Worm (Caenorhabditis elegans) whole organism, young adult: ENCODE data around the gene W02A2.5.

Source experiments
- B0035.1 ChIP-seq: sonication (generic microtip); optimal IDR thresholded peaks from 2 replicates; lab custom pipeline; 2016; ENCODE audit warnings: missing genetic modification characterization, mild to moderate bottlenecking, missing compliant biosample characterization, missing genotype, missing genetic modification reagents
- B0261.1 ChIP-seq: sonication (generic microtip); optimal IDR thresholded peaks from 2 replicates; lab custom pipeline; 2016; ENCODE audit warnings: mild to moderate bottlenecking, missing genetic modification characterization, moderate library complexity, missing compliant biosample characterization
- B0336.3 ChIP-seq: fragments of 200-800 bp; sonication (Bioruptor generic); IDR thresholded peaks from 2 replicates; pipeline ENCODE4 v1.3.6; 2022; ENCODE audit warnings: missing genetic modification characterization, missing compliant biosample characterization
- C06A6.2 ChIP-seq: fragments of 200-800 bp; sonication (Bioruptor generic); conservative IDR thresholded peaks from 2 replicates; pipeline ENCODE4 v1.3.6; 2022; ENCODE audit warnings: missing genetic modification characterization, missing compliant biosample characterization
- D2030.7 ChIP-seq: fragments of 200-800 bp; sonication (Bioruptor generic); IDR thresholded peaks from 2 replicates; pipeline ENCODE4 v1.3.6; 2022; ENCODE audit warnings: missing genetic modification reagents, missing genetic modification characterization, missing compliant biosample characterization
- F10E7.11 ChIP-seq: sonication (generic microtip); optimal IDR thresholded peaks from 2 replicates; lab custom pipeline; 2017; ENCODE audit warnings: mild to moderate bottlenecking, missing genetic modification characterization, moderate library complexity, missing compliant biosample characterization
- F23B12.7 ChIP-seq: sonication (generic microtip); optimal IDR thresholded peaks from 2 replicates; lab custom pipeline; 2017; ENCODE audit warnings: missing genetic modification characterization, mild to moderate bottlenecking, missing compliant biosample characterization, antibody characterized with exemption, moderate library complexity; ENCODE audit not compliant: insufficient read depth
- F33H1.4 ChIP-seq: fragments of 200-800 bp; sonication (Bioruptor generic); IDR thresholded peaks from 2 replicates; pipeline ENCODE4 v1.3.6; 2022; ENCODE audit warnings: missing genetic modification reagents, missing genetic modification characterization, missing compliant biosample characterization
- F39B2.1 ChIP-seq: fragments of 200-800 bp; sonication (Bioruptor generic); IDR thresholded peaks from 2 replicates; pipeline ENCODE4 v1.3.6; 2022; ENCODE audit warnings: missing genetic modification reagents, missing genetic modification characterization, missing compliant biosample characterization
- K11D2.4 ChIP-seq: fragments of 200-800 bp; sonication (Bioruptor generic); IDR thresholded peaks from 2 replicates; pipeline ENCODE4 v1.3.6; 2022; ENCODE audit warnings: missing genetic modification reagents, missing genetic modification characterization, missing compliant biosample characterization
- Y53F4B.3 ChIP-seq: fragments of 200-800 bp; sonication (Bioruptor generic); IDR thresholded peaks from 2 replicates; pipeline ENCODE4 v1.3.6; 2022; ENCODE audit warnings: missing genetic modification reagents, missing genetic modification characterization, missing compliant biosample characterization
- Y53G8AR.9 ChIP-seq: fragments of 200-800 bp; sonication (Bioruptor generic); conservative IDR thresholded peaks from 2 replicates; pipeline ENCODE4 v1.3.6; 2022; ENCODE audit warnings: missing genetic modification reagents, missing genetic modification characterization, missing compliant biosample characterization
- Y95B8A.8 ChIP-seq: fragments of 200-800 bp; sonication (Bioruptor generic); IDR thresholded peaks from 2 replicates; pipeline ENCODE4 v1.3.6; 2022; ENCODE audit warnings: missing genetic modification reagents, missing genetic modification characterization, missing compliant biosample characterization
- akir-1 ChIP-seq: fragments of 200-800 bp; sonication (Bioruptor generic); optimal IDR thresholded peaks from 2 replicates; lab custom pipeline; 2018; ENCODE audit warnings: mild to moderate bottlenecking, missing genetic modification characterization, moderate library complexity, missing compliant biosample characterization
- ama-1 ChIP-seq, 3 experiments: fragments of 150-350 bp in 1 of 3; sonication (generic microtip) in 2 of 3; optimal IDR thresholded peaks; 2 replicates each; lab custom pipeline; 2014 to 2018; ENCODE audit warnings: missing biosample characterization in 2 of 3, missing genetic modification characterization in 2 of 3, missing genetic modification reagents in 2 of 3
- attf-6 ChIP-seq: fragments of 200-800 bp; sonication (Bioruptor generic); IDR thresholded peaks from 2 replicates; pipeline ENCODE4 v1.3.6; 2022; ENCODE audit warnings: missing genetic modification reagents, missing genetic modification characterization, missing compliant biosample characterization
- bed-1 ChIP-seq: fragments of 200-800 bp; sonication (Bioruptor generic); IDR thresholded peaks from 2 replicates; pipeline ENCODE4 v1.3.6; 2022; ENCODE audit warnings: missing genetic modification reagents, missing genetic modification characterization, missing compliant biosample characterization
- ccch-3 ChIP-seq: fragments of 200-800 bp; sonication (Bioruptor generic); optimal IDR thresholded peaks from 2 replicates; lab custom pipeline; 2018; ENCODE audit warnings: mild to moderate bottlenecking, missing genetic modification characterization, missing compliant biosample characterization
- cebp-2 ChIP-seq: fragments of 200-800 bp; sonication (Bioruptor generic); IDR thresholded peaks from 2 replicates; pipeline ENCODE4 v1.3.6; 2022; ENCODE audit warnings: missing genetic modification characterization, missing compliant biosample characterization
- ceh-40 ChIP-seq: fragments of 200-800 bp; sonication (Bioruptor generic); IDR thresholded peaks from 2 replicates; pipeline ENCODE4 v1.3.6; 2022; ENCODE audit warnings: missing genetic modification characterization, missing compliant biosample characterization
- ceh-58 ChIP-seq: fragments of 200-800 bp; sonication (Bioruptor generic); IDR thresholded peaks from 2 replicates; pipeline ENCODE4 v1.3.6; 2022; ENCODE audit warnings: missing genetic modification characterization, missing compliant biosample characterization
- chd-7 ChIP-seq: sonication (generic microtip); optimal IDR thresholded peaks from 2 replicates; lab custom pipeline; 2016; ENCODE audit warnings: mild to moderate bottlenecking, missing genetic modification characterization, moderate library complexity, missing compliant biosample characterization
- die-1 ChIP-seq: sonication (generic microtip); optimal IDR thresholded peaks from 2 replicates; lab custom pipeline; 2016; ENCODE audit warnings: missing genotype, mild to moderate bottlenecking, missing genetic modification characterization, missing compliant biosample characterization
- dpff-1 ChIP-seq: sonication (generic microtip); optimal IDR thresholded peaks from 2 replicates; lab custom pipeline; 2017; ENCODE audit warnings: mild to moderate bottlenecking, missing genetic modification characterization, missing compliant biosample characterization
- egl-44 ChIP-seq: fragments of 200-800 bp; sonication (Bioruptor generic); IDR thresholded peaks from 2 replicates; pipeline ENCODE4 v1.3.6; 2022; ENCODE audit warnings: missing genetic modification reagents, missing genetic modification characterization, missing compliant biosample characterization
- egrh-3 ChIP-seq: fragments of 200-800 bp; sonication (Bioruptor generic); IDR thresholded peaks from 2 replicates; pipeline ENCODE4 v1.3.6; 2022; ENCODE audit warnings: missing genetic modification reagents, missing genetic modification characterization, missing compliant biosample characterization
- gei-17 ChIP-seq: fragments of 200-800 bp; sonication (Bioruptor generic); optimal IDR thresholded peaks from 2 replicates; lab custom pipeline; 2018; ENCODE audit warnings: mild to moderate bottlenecking, missing genetic modification characterization, missing compliant biosample characterization
- hlh-12 ChIP-seq: sonication (generic microtip); optimal IDR thresholded peaks from 2 replicates; lab custom pipeline; 2016; ENCODE audit warnings: missing genetic modification characterization, missing compliant biosample characterization
- hlh-26 ChIP-seq: fragments of 200-800 bp; sonication (Bioruptor generic); conservative IDR thresholded peaks from 2 replicates; pipeline ENCODE4 v1.3.6; 2022; ENCODE audit warnings: missing genetic modification reagents, missing genetic modification characterization, missing compliant biosample characterization
- hrde-1 ChIP-seq: sonication (generic microtip); optimal IDR thresholded peaks from 2 replicates; lab custom pipeline; 2016; ENCODE audit warnings: missing genetic modification characterization, mild to moderate bottlenecking, missing compliant biosample characterization, moderate library complexity, missing genotype, missing genetic modification reagents, borderline replicate concordance
- lag-1 ChIP-seq: fragments of 200-800 bp; sonication (Bioruptor generic); IDR thresholded peaks from 2 replicates; pipeline ENCODE4 v1.3.6; 2022; ENCODE audit warnings: missing genetic modification reagents, missing genetic modification characterization, missing compliant biosample characterization
- madf-10 ChIP-seq: sonication (generic microtip); optimal IDR thresholded peaks from 2 replicates; lab custom pipeline; 2016; ENCODE audit warnings: mild to moderate bottlenecking, missing genetic modification characterization, missing compliant biosample characterization
- madf-6 ChIP-seq: fragments of 200-800 bp; sonication (Bioruptor generic); IDR thresholded peaks from 2 replicates; pipeline ENCODE4 v1.3.6; 2022; ENCODE audit warnings: missing genetic modification reagents, missing genetic modification characterization, missing compliant biosample characterization
- mcd-1 ChIP-seq: fragments of 200-800 bp; sonication (Bioruptor generic); IDR thresholded peaks from 2 replicates; pipeline ENCODE4 v1.3.6; 2022; ENCODE audit warnings: missing genetic modification reagents, missing genetic modification characterization, missing compliant biosample characterization
- nfya-2 ChIP-seq: fragments of 200-800 bp; sonication (Bioruptor generic); IDR thresholded peaks from 2 replicates; pipeline ENCODE4 v1.3.6; 2022; ENCODE audit warnings: missing genetic modification reagents, missing genetic modification characterization, missing compliant biosample characterization
- nfyb-1 ChIP-seq: fragments of 200-800 bp; sonication (Bioruptor generic); IDR thresholded peaks from 2 replicates; pipeline ENCODE4 v1.3.6; 2022; ENCODE audit warnings: missing genetic modification reagents, missing genetic modification characterization, missing compliant biosample characterization
- nhr-179 ChIP-seq: sonication (generic microtip); optimal IDR thresholded peaks from 2 replicates; lab custom pipeline; 2016; ENCODE audit warnings: mild to moderate bottlenecking, missing genetic modification characterization, missing compliant biosample characterization
- nhr-80 ChIP-seq: sonication (generic microtip); optimal IDR thresholded peaks from 2 replicates; lab custom pipeline; 2016; ENCODE audit warnings: missing genetic modification characterization, missing compliant biosample characterization
- nhr-90 ChIP-seq: sonication (generic microtip); optimal IDR thresholded peaks from 2 replicates; lab custom pipeline; 2016; ENCODE audit warnings: missing genotype, mild to moderate bottlenecking, missing genetic modification characterization, missing compliant biosample characterization
- rcor-1 ChIP-seq: fragments of 200-800 bp; sonication (Bioruptor generic); IDR thresholded peaks from 2 replicates; pipeline ENCODE4 v1.3.6; 2022; ENCODE audit warnings: missing genetic modification reagents, missing genetic modification characterization, missing compliant biosample characterization
- rec-8 ChIP-seq, 2 experiments: sonication (generic microtip); optimal IDR thresholded peaks; 2 replicates each; lab custom pipeline; 2016; ENCODE audit warnings: mild to moderate bottlenecking in 2 of 2, missing genetic modification characterization in 2 of 2, missing genetic modification reagents in 2 of 2, missing genotype in 2 of 2, missing biosample characterization in 1 of 2, missing compliant biosample characterization in 1 of 2, moderate library complexity in 1 of 2
- sdz-38 ChIP-seq: sonication (generic microtip); optimal IDR thresholded peaks from 2 replicates; lab custom pipeline; 2016; ENCODE audit warnings: missing genotype, missing genetic modification characterization, missing compliant biosample characterization
- sea-2 ChIP-seq: fragments of 200-800 bp; sonication (Bioruptor generic); IDR thresholded peaks from 2 replicates; pipeline ENCODE4 v1.3.6; 2022; ENCODE audit warnings: missing genetic modification characterization, missing compliant biosample characterization
- snpc-3.4 ChIP-seq: sonication (generic microtip); optimal IDR thresholded peaks from 2 replicates; lab custom pipeline; 2017; ENCODE audit warnings: missing genetic modification characterization, mild to moderate bottlenecking, missing compliant biosample characterization, antibody characterized with exemption, moderate library complexity, missing genotype, missing genetic modification reagents
- somi-1 ChIP-seq: fragments of 200-800 bp; sonication (Bioruptor generic); optimal IDR thresholded peaks from 2 replicates; lab custom pipeline; 2018; ENCODE audit warnings: mild to moderate bottlenecking, missing genetic modification characterization, missing compliant biosample characterization
- tbx-9 ChIP-seq: sonication (generic microtip); optimal IDR thresholded peaks from 2 replicates; lab custom pipeline; 2016; ENCODE audit warnings: borderline replicate concordance, missing genetic modification characterization, inconsistent platforms, missing compliant biosample characterization
- ztf-18 ChIP-seq: sonication (generic microtip); optimal IDR thresholded peaks from 2 replicates; lab custom pipeline; 2016; ENCODE audit warnings: missing genotype, mild to moderate bottlenecking, missing genetic modification characterization, missing compliant biosample characterization
- ztf-25 ChIP-seq: fragments of 200-800 bp; sonication (Bioruptor generic); IDR thresholded peaks from 2 replicates; pipeline ENCODE4 v1.3.6; 2022; ENCODE audit warnings: missing genetic modification reagents, missing genetic modification characterization, missing compliant biosample characterization
- ztf-3 ChIP-seq: fragments of 200-800 bp; sonication (Bioruptor generic); optimal IDR thresholded peaks from 2 replicates; lab custom pipeline; 2018; ENCODE audit warnings: mild to moderate bottlenecking, missing genetic modification characterization, missing compliant biosample characterization

The W02A2.5 gene

ce11 chrIV:13395255-13395654 is 52.6 kb downstream of the W02A2.5 start (continued):
- TF ChIP-seq Y95B8A.8 (no peak), ccch-3 (GFP tag; lab: Kevin White, UChicago) (no peak), sdz-38 (no peak), nhr-90 (tag; lab: Kevin White, UChicago) (no peak), sea-2 (GFP tag; lab: Robert Waterston, UW) (no peak), rec-8 (tag; optimal IDR thresholded peaks at IDR 0.05; lab: Kevin White, UChicago) (no peak), bed-1 (GFP tag; lab: Robert Waterston, UW) (0 out of 2 replicates have a peak, but pooled peaks have one; percentile 76), dpff-1 (tag; lab: Kevin White, UChicago) (no peak), ceh-40 (GFP tag; lab: Robert Waterston, UW) (no peak), die-1 (tag; lab: Kevin White, UChicago) (no peak), tbx-9 (tag; lab: Kevin White, UChicago) (no peak), F33H1.4 (GFP tag; lab: Robert Waterston, UW) (no peak), F10E7.11 (no peak), nfyb-1 (GFP tag; lab: Robert Waterston, UW) (0 out of 2 replicates have a peak, but pooled peaks have one; percentile 51), B0261.1 (no peak), lag-1 (GFP tag; lab: Robert Waterston, UW) (no peak), chd-7 (tag; lab: Kevin White, UChicago) (peak; percentile 88), nhr-80 (tag; lab: Kevin White, UChicago) (peak; percentile 57), B0035.1 (tag; lab: Kevin White, UChicago) (no peak), hlh-12 (no peak), madf-6 (no peak), F23B12.7 (tag; lab: Kevin White, UChicago) (no peak), ztf-3 (GFP tag; lab: Kevin White, UChicago) (peak; percentile 39), nfya-2 (GFP tag; lab: Robert Waterston, UW) (no peak), rcor-1 (GFP tag; lab: Robert Waterston, UW) (peak; percentile 49), Y53G8AR.9 (GFP tag; lab: Robert Waterston, UW) (no peak), K11D2.4 (GFP tag; lab: Robert Waterston, UW) (peak; percentile 64; the same call in 1 of the 2 replicates), cebp-2 (GFP tag; lab: Robert Waterston, UW) (0 out of 2 replicates have a peak, but pooled peaks have one; percentile 6), Y53F4B.3 (no peak), D2030.7 (GFP tag; lab: Robert Waterston, UW) (no peak), C06A6.2 (peak; percentile 77; the same call in 1 of the 2 replicates), somi-1 (GFP tag; lab: Kevin White, UChicago) (peak; percentile 85), akir-1 (no peak), egrh-3 (GFP tag; lab: Robert Waterston, UW) (0 out of 2 replicates have a peak, but pooled peaks have one; percentile 27), gei-17 (GFP tag; lab: Kevin White, UChicago) (no peak), egl-44 (GFP tag; lab: Robert Waterston, UW) (peak; percentile 58), hlh-26 (GFP tag; lab: Robert Waterston, UW) (no peak), madf-10 (tag; lab: Kevin White, UChicago) (peak; percentile 33), snpc-3.4 (tag; lab: Kevin White, UChicago) (no peak), hrde-1 (tag; lab: Kevin White, UChicago) (no peak), ama-1 (optimal IDR thresholded peaks at IDR 0.05; lab: Kevin White, UChicago) (no peak), ama-1 (GFP tag; optimal IDR thresholded peaks at IDR 0.05; lab: Kevin White, UChicago) (no peak), nhr-179 (no peak), mcd-1 (GFP tag; lab: Robert Waterston, UW) (peak; percentile 77), ceh-58 (GFP tag; lab: Robert Waterston, UW) (no peak), ztf-18 (tag; lab: Kevin White, UChicago) (peak; percentile 58), attf-6 (GFP tag; lab: Robert Waterston, UW) (no peak), F39B2.1 (no peak), ztf-25 (no peak; the same call in 1 of the 2 replicates), B0336.3 (GFP tag; lab: Robert Waterston, UW) (peak; percentile 75)
